Worm (Caenorhabditis elegans): ENCODE results near the gene cyp-13A3.
A peak's percentile ranks its signal among the peaks of the same experiment; 100 is the strongest.

cyp-13A3 gene

DNA sequence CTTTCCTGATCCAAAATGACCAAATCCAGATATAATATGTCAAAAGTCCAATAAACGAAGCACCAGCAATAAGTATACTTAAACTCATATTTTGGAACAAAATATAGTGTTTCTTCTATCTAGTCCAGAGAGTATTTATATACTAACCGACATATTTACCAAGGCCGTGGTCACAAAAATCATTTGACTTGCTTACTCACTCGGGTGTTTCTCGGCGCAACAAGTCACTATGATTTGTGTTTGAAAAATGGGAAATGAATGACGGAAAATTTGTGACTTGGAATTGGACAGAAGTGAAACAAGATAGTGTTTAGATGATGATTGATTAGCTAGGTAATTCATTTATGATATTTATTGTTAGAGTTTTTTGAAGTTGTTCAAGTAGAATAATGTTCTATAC is 7.2 kb upstream of the cyp-13A3 start, which contains the start of gene cyp-13A5:
Gene cyp-13A5 (minus strand): TSS at position 112 of the 400 bp plus-strand sequence.
- no peak for TF ChIP-seq che-1 (tag; optimal IDR thresholded peaks at IDR 0.05)
- no peak for TF ChIP-seq nhr-232 (tag; optimal IDR thresholded peaks at IDR 0.05)
- TF ChIP-seq madf-2 (tag; optimal IDR thresholded peaks at IDR 0.05) = no peak
- TF ChIP-seq fkh-10 (GFP tag; optimal IDR thresholded peaks at IDR 0.05) = no peak
- TF ChIP-seq ceh-19 (GFP tag; optimal IDR thresholded peaks at IDR 0.05) = no peak
- no peak for TF ChIP-seq fkh-6 (tag; optimal IDR thresholded peaks at IDR 0.05)
- TF ChIP-seq lin-11 (tag; optimal IDR thresholded peaks at IDR 0.05) = no peak
- no peak for TF ChIP-seq sdc-2 (tag; optimal IDR thresholded peaks at IDR 0.05)
- no peak for TF ChIP-seq ama-1 (optimal IDR thresholded peaks at IDR 0.05)

DNA sequence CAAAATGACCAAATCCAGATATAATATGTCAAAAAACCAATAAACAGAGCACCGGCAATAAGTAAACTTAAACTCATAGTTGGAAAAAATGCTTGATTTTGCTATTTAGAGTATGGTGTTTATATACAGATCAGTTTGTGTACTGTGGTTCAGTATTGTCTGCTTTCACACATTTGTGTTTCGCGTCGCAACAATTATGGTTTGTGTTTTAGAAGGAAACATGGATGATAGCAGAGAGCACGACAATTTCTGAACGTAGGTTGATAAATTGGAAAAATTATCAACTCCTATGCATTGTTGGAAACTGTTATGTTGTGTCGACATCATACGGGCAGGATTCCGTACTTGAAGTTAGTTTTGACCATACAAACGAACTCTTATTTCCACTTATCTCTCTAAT is 4.6 kb upstream of the cyp-13A3 start, which contains the start of gene cyp-13A4:
Gene cyp-13A4 (minus strand): TSS at position 77 of the 400 bp plus-strand sequence.
- TF ChIP-seq T23F11.4 (GFP tag; optimal IDR thresholded peaks at IDR 0.05) = no peak
- TF ChIP-seq npax-4 (tag; optimal IDR thresholded peaks at IDR 0.05) = no peak
- no peak for TF ChIP-seq hlh-6 (tag; optimal IDR thresholded peaks at IDR 0.05)
- no peak for TF ChIP-seq ceh-31 (tag; optimal IDR thresholded peaks at IDR 0.05)
- TF ChIP-seq fkh-10 (GFP tag; optimal IDR thresholded peaks at IDR 0.05) = no peak

DNA sequence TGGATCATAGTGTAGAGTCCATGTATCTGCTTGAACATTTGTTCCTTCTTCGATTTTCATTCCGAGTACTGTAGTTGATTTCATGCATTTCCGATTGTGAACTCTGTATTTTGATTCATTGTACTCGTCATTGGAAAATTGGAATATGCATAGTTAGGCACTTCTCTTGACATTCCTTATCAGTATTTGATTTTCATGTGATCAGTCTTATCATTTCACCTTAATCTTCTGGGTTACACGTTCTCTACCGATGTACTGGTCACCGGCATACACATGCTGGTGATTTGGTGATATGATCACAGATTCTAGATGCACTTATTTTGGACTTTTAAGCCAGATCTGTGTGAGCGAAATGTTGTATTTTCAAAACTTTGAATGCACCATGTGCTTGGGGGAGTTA is 1.9 kb downstream of the cyp-13A3 start:
- TF ChIP-seq ceh-48 (tag; optimal IDR thresholded peaks at IDR 0.05) (no peak), elt-2 (tag; optimal IDR thresholded peaks at IDR 0.05) (peak; percentile 86), ceh-14 (tag; optimal IDR thresholded peaks at IDR 0.05) (no peak)

DNA sequence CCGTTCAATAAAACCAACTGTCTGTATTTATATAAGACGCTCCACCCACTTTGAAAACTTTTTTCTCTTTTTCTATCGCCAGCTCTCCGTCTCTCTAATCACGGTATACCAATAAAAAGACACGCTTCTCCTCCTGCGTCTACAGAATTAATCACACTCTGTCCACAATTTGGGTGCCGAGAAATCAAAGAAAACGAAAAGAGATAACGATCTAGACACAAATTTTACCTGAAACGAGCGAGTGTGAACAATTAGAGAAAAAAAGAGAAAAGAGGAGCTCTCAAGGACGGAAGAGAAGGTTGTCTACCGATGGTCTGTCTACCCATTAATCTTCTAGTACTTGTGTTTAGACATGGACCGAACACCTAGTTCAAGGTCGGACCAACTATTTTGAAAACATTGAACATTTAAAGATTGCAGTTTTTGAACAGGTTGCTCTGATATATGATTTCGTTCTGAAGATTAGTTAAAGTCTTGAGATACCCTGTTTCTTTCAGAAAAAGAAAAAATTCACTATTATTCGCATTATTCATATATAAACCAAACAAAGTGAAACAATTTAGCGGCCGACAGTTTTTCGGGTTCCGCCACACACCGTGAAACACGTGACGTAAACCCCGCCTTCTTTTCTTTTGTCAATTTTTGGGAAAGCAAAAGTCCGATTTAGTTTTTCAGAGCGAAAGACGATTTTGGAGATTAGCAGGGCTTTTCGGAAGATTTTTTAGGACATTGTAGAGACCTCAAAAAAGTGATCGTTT is 5.5 kb downstream of the cyp-13A3 start, which contains the start of gene cyp-13A2:
Gene cyp-13A2 (minus strand): TSS at position 235 of the 758 bp plus-strand sequence.
- TF ChIP-seq elt-2 (tag; optimal IDR thresholded peaks at IDR 0.05) (peak; percentile 30), ceh-48 (tag; optimal IDR thresholded peaks at IDR 0.05) (no peak), ceh-22 (tag; optimal IDR thresholded peaks at IDR 0.05) (no peak), elt-4 (tag; optimal IDR thresholded peaks at IDR 0.05) (no peak), hlh-30 (tag; optimal IDR thresholded peaks at IDR 0.05; ENCODE audit: insufficient read depth) (peak; percentile 24), rnt-1 (tag; optimal IDR thresholded peaks at IDR 0.05) (peak; percentile 2), pha-4 (tag; optimal IDR thresholded peaks at IDR 0.05) (no peak), pat-9 (tag; optimal IDR thresholded peaks at IDR 0.05) (no peak), nhr-11 (tag; optimal IDR thresholded peaks at IDR 0.05) (peak; percentile 13), ceh-45 (GFP tag; IDR thresholded peaks at IDR 0.05) (no peak)

DNA sequence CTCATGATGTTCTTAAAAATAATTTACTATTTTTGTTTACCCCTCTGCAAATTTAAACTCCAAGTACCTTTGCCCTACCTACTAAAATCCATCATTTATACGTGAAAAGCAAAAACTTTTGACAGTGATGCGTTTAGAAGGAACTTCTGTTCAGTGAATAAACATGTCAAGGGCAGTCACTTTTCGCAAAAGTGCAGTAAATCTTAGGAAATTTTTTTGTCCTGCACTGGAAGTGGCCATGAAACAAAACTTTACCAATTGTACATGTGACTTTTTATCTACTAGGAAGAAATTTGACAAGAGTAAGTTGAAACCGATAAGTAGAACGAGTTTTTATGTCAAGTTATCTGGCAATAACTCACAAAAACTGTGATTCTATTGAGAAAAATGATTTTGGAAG is 6.9 kb downstream of the cyp-13A3 start:
- TF ChIP-seq hlh-30 (tag; optimal IDR thresholded peaks at IDR 0.05; ENCODE audit: insufficient read depth) (no peak), hlh-13 (GFP tag; optimal IDR thresholded peaks at IDR 0.05) (no peak), C08G9.2 (tag; optimal IDR thresholded peaks at IDR 0.05) (no peak), unc-86 (tag; optimal IDR thresholded peaks at IDR 0.05) (no peak), pros-1 (tag; optimal IDR thresholded peaks at IDR 0.05) (no peak), Y22D7AL.16 (tag; optimal IDR thresholded peaks at IDR 0.05) (no peak), ttx-3 (tag; optimal IDR thresholded peaks at IDR 0.05) (no peak), hlh-15 (tag; optimal IDR thresholded peaks at IDR 0.05) (no peak), pqm-1 (tag; optimal IDR thresholded peaks at IDR 0.05) (no peak), tbx-2 (tag; optimal IDR thresholded peaks at IDR 0.05) (no peak), ceh-34 (tag; optimal IDR thresholded peaks at IDR 0.05) (no peak), gmeb-2 (tag; optimal IDR thresholded peaks at IDR 0.05) (no peak), fkh-10 (GFP tag; optimal IDR thresholded peaks at IDR 0.05) (no peak), hlh-6 (tag; optimal IDR thresholded peaks at IDR 0.05) (no peak), sdc-2 (tag; optimal IDR thresholded peaks at IDR 0.05) (no peak), ceh-14 (tag; optimal IDR thresholded peaks at IDR 0.05) (no peak), unc-3 (GFP tag; conservative IDR thresholded peaks at IDR 0.05) (no peak), unc-3 (tag; optimal IDR thresholded peaks at IDR 0.05) (no peak), K09A11.1 (tag; optimal IDR thresholded peaks at IDR 0.05; ENCODE audit: insufficient read depth) (no peak), che-1 (tag; optimal IDR thresholded peaks at IDR 0.05) (no peak), ceh-24 (tag; optimal IDR thresholded peaks at IDR 0.05) (no peak)
